Fruit fly (Drosophila melanogaster): ENCODE data around the gene CG16710.

- no peak for TF ChIP-seq ss (GFP tag; optimal IDR thresholded peaks at IDR 0.05)
- no peak for TF ChIP-seq CG6854 (GFP tag; optimal IDR thresholded peaks at IDR 0.05)
Observed at dm6 chr3R:23724843-23725506, 42.7 kb downstream of the CG16710 start.
